Worm (Caenorhabditis elegans) whole organism, mixed stage, embryonic: ENCODE measurements around the gene trpp-6.

ENCODE experiments used
- elt-1 ChIP-seq: sonication (generic microtip); optimal IDR thresholded peaks from 2 replicates; lab custom pipeline; 2017; ENCODE audit warnings: missing genetic modification characterization, mild to moderate bottlenecking, missing compliant biosample characterization, antibody characterized with exemption, moderate library complexity, borderline replicate concordance; ENCODE audit not compliant: insufficient read depth
- elt-3 ChIP-seq: fragments of 150-350 bp; optimal IDR thresholded peaks from 2 replicates; lab custom pipeline; 2014; ENCODE audit warnings: missing biosample characterization, missing genetic modification characterization
- lsy-2 ChIP-seq: fragments of 150-350 bp; optimal IDR thresholded peaks from 2 replicates; lab custom pipeline; 2014; ENCODE audit warnings: missing biosample characterization, missing genetic modification characterization
- nhr-237 ChIP-seq: fragments of 150-350 bp; optimal IDR thresholded peaks from 2 replicates; lab custom pipeline; 2014; ENCODE audit warnings: missing biosample characterization, missing genetic modification characterization
- nhr-76 ChIP-seq: sonication (generic microtip); optimal IDR thresholded peaks from 2 replicates; lab custom pipeline; 2017; ENCODE audit warnings: missing biosample characterization, missing genetic modification characterization
- pha-4 ChIP-seq: fragments of 150-350 bp; optimal IDR thresholded peaks from 2 replicates; lab custom pipeline; 2018; ENCODE audit warnings: missing biosample characterization, missing genetic modification reagents, missing genetic modification characterization
- snpc-4 ChIP-seq: fragments of 150-350 bp; optimal IDR thresholded peaks from 2 replicates; lab custom pipeline; 2014; ENCODE audit warnings: missing biosample characterization, missing genetic modification characterization
- sptf-1 ChIP-seq: sonication (generic microtip); optimal IDR thresholded peaks from 2 replicates; lab custom pipeline; 2017; ENCODE audit warnings: mild to moderate bottlenecking, missing genetic modification characterization, moderate library complexity, missing compliant biosample characterization
- unc-62 ChIP-seq: fragments of 150-350 bp; optimal IDR thresholded peaks from 2 replicates; lab custom pipeline; 2014; ENCODE audit warnings: missing biosample characterization, missing genetic modification reagents, missing genetic modification characterization

- no peak for TF ChIP-seq nhr-237 (tag; lab: Kevin White, UChicago)
- TF ChIP-seq sptf-1 (tag; lab: Kevin White, UChicago), result no peak
- TF ChIP-seq elt-1 (tag; lab: Kevin White, UChicago), result no peak
- no peak for TF ChIP-seq nhr-76 (tag; lab: Kevin White, UChicago)
- no peak for TF ChIP-seq elt-3 (tag; lab: Kevin White, UChicago)
- no peak for TF ChIP-seq unc-62 (GFP tag; lab: Kevin White, UChicago)
- TF ChIP-seq snpc-4 (tag; lab: Kevin White, UChicago), result no peak
- TF ChIP-seq lsy-2, result no peak
- no peak for TF ChIP-seq pha-4 (tag; lab: Kevin White, UChicago)
These were observed 9.1 kb upstream of the trpp-6 start, which contains the start of gene C27H6.9 for ce11 chrV:9982568-9982967.
